Worm (Caenorhabditis elegans) whole organism, young adult: ENCODE measurements around the gene M162.5.

ENCODE experiments used
- ekl-4 ChIP-seq: fragments of 200-800 bp; sonication (Bioruptor generic); IDR thresholded peaks from 2 replicates; pipeline ENCODE4 v1.3.6; 2022; ENCODE audit warnings: missing genetic modification reagents, missing genetic modification characterization, missing compliant biosample characterization
- xnd-1 ChIP-seq: sonication (generic microtip); optimal IDR thresholded peaks from 2 replicates; lab custom pipeline; 2016; ENCODE audit warnings: missing genotype, missing genetic modification reagents, missing genetic modification characterization, missing compliant biosample characterization

DNA sequence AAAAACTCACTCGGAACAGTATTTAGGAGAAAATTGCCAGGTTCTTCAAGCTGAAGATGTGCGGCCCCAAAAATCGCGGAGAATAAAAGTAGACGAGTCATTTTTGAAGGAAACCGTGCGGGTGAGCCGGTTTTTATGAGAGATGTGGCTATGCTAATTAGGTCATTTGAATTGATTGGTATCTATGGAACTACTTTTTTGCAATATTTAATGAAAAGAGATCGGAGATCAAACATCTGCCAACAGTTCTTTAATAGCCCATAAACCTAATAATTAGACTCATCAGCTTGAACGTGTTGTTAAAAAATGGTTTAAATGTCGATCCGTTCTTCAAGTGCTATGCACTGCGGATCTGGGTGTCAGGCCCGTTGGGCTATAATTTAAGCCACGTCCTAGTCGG lies 45.4 kb upstream of the M162.5 start, which contains the start of gene Y43F8C.16:
- TF ChIP-seq ekl-4 (GFP tag; lab: Robert Waterston, UW) (no peak), xnd-1 (no peak)
